Fruit fly (Drosophila melanogaster) whole organism, embryonic: Measurements from ENCODE around the gene Nse4.
A peak's percentile ranks its signal among the peaks of the same experiment; 100 is the strongest.

Source experiments
- Bdp1 ChIP-seq: fragments of 200-800 bp; sonication (Bioruptor generic); optimal IDR thresholded peaks from 3 replicates; lab custom pipeline; 2016; ENCODE audit warnings: missing biosample characterization, missing genetic modification characterization
- Bgb ChIP-seq: fragments of 200-800 bp; sonication (Bioruptor generic); IDR thresholded peaks from 2 replicates; pipeline ENCODE4 v1.3.6; 2022; ENCODE audit warnings: missing biosample characterization, missing genetic modification characterization; ENCODE audit not compliant: partially characterized antibody
- CG10267 ChIP-seq: fragments of 200-800 bp; sonication (Bioruptor generic); optimal IDR thresholded peaks from 2 replicates; lab custom pipeline; 2018; ENCODE audit warnings: missing biosample characterization, mild to moderate bottlenecking, missing genetic modification characterization, moderate library complexity
- CG13123 ChIP-seq: fragments of 200-800 bp; sonication (Bioruptor generic); optimal IDR thresholded peaks from 2 replicates; lab custom pipeline; 2016; ENCODE audit warnings: missing biosample characterization, missing genetic modification characterization
- CG13424 ChIP-seq: fragments of 200-800 bp; sonication (Bioruptor generic); optimal IDR thresholded peaks from 2 replicates; lab custom pipeline; 2019; ENCODE audit warnings: missing biosample characterization, mild to moderate bottlenecking, missing genetic modification characterization, moderate library complexity
- CG13775 ChIP-seq: fragments of 200-800 bp; sonication (Bioruptor generic); optimal IDR thresholded peaks from 3 replicates; lab custom pipeline; 2017; ENCODE audit warnings: missing biosample characterization, mild to moderate bottlenecking, missing genetic modification characterization
- CG14014 ChIP-seq: fragments of 200-800 bp; sonication (Bioruptor generic); IDR thresholded peaks from 2 replicates; pipeline ENCODE4 v1.3.6; 2022; ENCODE audit warnings: missing biosample characterization, missing genetic modification characterization
- CG1529 ChIP-seq: fragments of 200-800 bp; sonication (Bioruptor generic); optimal IDR thresholded peaks from 3 replicates; lab custom pipeline; 2018; ENCODE audit warnings: missing biosample characterization, missing genetic modification characterization
- CG1602 ChIP-seq: fragments of 200-800 bp; sonication (Bioruptor generic); optimal IDR thresholded peaks from 3 replicates; lab custom pipeline; 2016; ENCODE audit warnings: missing biosample characterization, missing genetic modification characterization
- CG17328 ChIP-seq: fragments of 200-800 bp; sonication (Bioruptor generic); IDR thresholded peaks from 2 replicates; pipeline ENCODE4 v1.3.6; 2022; ENCODE audit warnings: missing biosample characterization, missing genetic modification characterization
- CG18619 ChIP-seq: fragments of 200-800 bp; sonication (Bioruptor generic); optimal IDR thresholded peaks from 3 replicates; lab custom pipeline; 2017; ENCODE audit warnings: missing biosample characterization, mild to moderate bottlenecking, missing genetic modification characterization
- CG2199 ChIP-seq: fragments of 200-800 bp; sonication (Bioruptor generic); IDR thresholded peaks from 3 replicates; pipeline ENCODE4 v1.3.6; 2022; ENCODE audit warnings: missing biosample characterization, missing genetic modification characterization
- CG32772 ChIP-seq: fragments of 200-800 bp; sonication (Bioruptor generic); IDR thresholded peaks from 2 replicates; pipeline ENCODE4 v1.3.6; 2022; ENCODE audit warnings: missing biosample characterization, missing genetic modification characterization
- CG34224 ChIP-seq: fragments of 200-800 bp; sonication (Bioruptor generic); IDR thresholded peaks from 3 replicates; pipeline ENCODE4 v1.3.6; 2022; ENCODE audit warnings: missing biosample characterization, missing genetic modification characterization; ENCODE audit not compliant: partially characterized antibody
- CG34376 ChIP-seq: fragments of 200-800 bp; sonication (Bioruptor generic); optimal IDR thresholded peaks from 2 replicates; lab custom pipeline; 2018; ENCODE audit warnings: missing biosample characterization, mild to moderate bottlenecking, missing genetic modification characterization
- CG3726 ChIP-seq: fragments of 200-800 bp; sonication (Bioruptor generic); IDR thresholded peaks from 3 replicates; pipeline ENCODE4, ENCODE4 v1.3.6; 2022; ENCODE audit warnings: missing biosample characterization, missing genetic modification characterization
- CG3995 ChIP-seq: fragments of 200-800 bp; sonication (Bioruptor generic); optimal IDR thresholded peaks from 3 replicates; lab custom pipeline; 2016; ENCODE audit warnings: missing biosample characterization, missing genetic modification characterization
- CG4328 ChIP-seq: fragments of 200-800 bp; sonication (Bioruptor generic); optimal IDR thresholded peaks from 3 replicates; lab custom pipeline; 2017; ENCODE audit warnings: missing biosample characterization, missing genetic modification reagents, missing genetic modification characterization
- CG6254 ChIP-seq: fragments of 200-800 bp; sonication (Bioruptor generic); optimal IDR thresholded peaks from 3 replicates; lab custom pipeline; 2017; ENCODE audit warnings: mild to moderate bottlenecking, missing biosample characterization, missing genetic modification reagents, missing genetic modification characterization
- CG6854 ChIP-seq: fragments of 200-800 bp; sonication (Bioruptor generic); optimal IDR thresholded peaks from 3 replicates; lab custom pipeline; 2017; ENCODE audit warnings: missing biosample characterization, mild to moderate bottlenecking, missing genetic modification characterization
- CG7271 ChIP-seq: fragments of 200-800 bp; sonication (Bioruptor generic); optimal IDR thresholded peaks from 2 replicates; lab custom pipeline; 2018; ENCODE audit warnings: missing biosample characterization, mild to moderate bottlenecking, missing genetic modification characterization, moderate library complexity
- Dll ChIP-seq: fragments of 200-800 bp; sonication (Bioruptor generic); IDR thresholded peaks from 4 replicates; pipeline ENCODE4 v1.3.6; 2022; ENCODE audit warnings: missing biosample characterization, missing genetic modification characterization; ENCODE audit not compliant: partially characterized antibody
- Fer3 ChIP-seq: fragments of 200-800 bp; sonication (Bioruptor generic); optimal IDR thresholded peaks from 2 replicates; lab custom pipeline; 2018; ENCODE audit warnings: missing biosample characterization, mild to moderate bottlenecking, missing genetic modification characterization, moderate library complexity
- H2.0 ChIP-seq: fragments of 200-800 bp; sonication (Bioruptor generic); IDR thresholded peaks from 2 replicates; pipeline ENCODE4 v1.3.6; 2022; ENCODE audit warnings: missing biosample characterization, missing genetic modification characterization
- HmgZ ChIP-seq: fragments of 200-800 bp; sonication (Bioruptor generic); optimal IDR thresholded peaks from 2 replicates; lab custom pipeline; 2018; ENCODE audit warnings: missing biosample characterization, mild to moderate bottlenecking, missing genetic modification characterization
- Hr51 ChIP-seq, 2 experiments: fragments of 200-800 bp; sonication (Bioruptor generic); optimal IDR thresholded peaks; 2 replicates in 1 of 2; 3 replicates in 1 of 2; lab custom pipeline; 2016 to 2018; ENCODE audit warnings: missing biosample characterization in 2 of 2, missing genetic modification characterization in 2 of 2, mild to moderate bottlenecking in 1 of 2, moderate library complexity in 1 of 2
- Lim3 ChIP-seq: fragments of 200-800 bp; sonication (Bioruptor generic); IDR thresholded peaks from 2 replicates; pipeline ENCODE4 v1.3.6; 2022; ENCODE audit warnings: missing biosample characterization, missing genetic modification characterization
- Lpt ChIP-seq: fragments of >200 bp; optimal IDR thresholded peaks from 2 replicates; lab custom pipeline; 2018; ENCODE audit warnings: missing biosample characterization, missing genetic modification characterization
- Nf-YA ChIP-seq: fragments of 200-800 bp; sonication (Bioruptor generic); IDR thresholded peaks from 2 replicates; pipeline ENCODE4 v1.3.6; 2022; ENCODE audit warnings: missing biosample characterization, missing genetic modification characterization
- NfI ChIP-seq: fragments of 200-800 bp; sonication (Bioruptor generic); optimal IDR thresholded peaks from 3 replicates; lab custom pipeline; 2018; ENCODE audit warnings: missing biosample characterization, mild to moderate bottlenecking, missing genetic modification characterization, moderate library complexity
- Rx ChIP-seq: fragments of 200-800 bp; sonication (Bioruptor generic); IDR thresholded peaks from 2 replicates; pipeline ENCODE4 v1.3.6; 2022; ENCODE audit warnings: missing biosample characterization, missing genetic modification characterization
- Stat92E ChIP-seq, 3 experiments: fragments of >200 bp in 2 of 3; fragments of 200-800 bp in 1 of 3; sonication (Bioruptor generic) in 1 of 3; optimal IDR thresholded peaks; 2 replicates each; lab custom pipeline; 2017 to 2019; ENCODE audit warnings: missing biosample characterization in 3 of 3, missing genetic modification characterization in 3 of 3, mild to moderate bottlenecking in 1 of 3, moderate library complexity in 1 of 3
- Xrp1 ChIP-seq: fragments of 200-800 bp; sonication (Bioruptor generic); IDR thresholded peaks from 2 replicates; pipeline ENCODE4 v1.3.6; 2022; ENCODE audit warnings: missing biosample characterization, missing genetic modification characterization
- amos ChIP-seq: fragments of 200-800 bp; sonication (Bioruptor generic); IDR thresholded peaks from 2 replicates; pipeline ENCODE4 v1.3.6; 2022; ENCODE audit warnings: missing biosample characterization, missing genetic modification characterization; ENCODE audit not compliant: partially characterized antibody
- aop ChIP-seq: fragments of 200-800 bp; sonication (Bioruptor generic); IDR thresholded peaks from 2 replicates; pipeline ENCODE4 v1.3.6; 2022; ENCODE audit warnings: missing biosample characterization, missing genetic modification characterization
- ftz-f1 ChIP-seq: fragments of 200-800 bp; sonication (Bioruptor generic); optimal IDR thresholded peaks from 2 replicates; lab custom pipeline; 2016; ENCODE audit warnings: missing biosample characterization, missing genetic modification characterization
- fu2 ChIP-seq: fragments of 200-800 bp; sonication (Bioruptor generic); optimal IDR thresholded peaks from 2 replicates; lab custom pipeline; 2016; ENCODE audit warnings: missing biosample characterization, missing genetic modification characterization
- gem ChIP-seq: fragments of 200-800 bp; sonication (Bioruptor generic); optimal IDR thresholded peaks from 2 replicates; lab custom pipeline; 2019; ENCODE audit warnings: missing biosample characterization, mild to moderate bottlenecking, missing genetic modification characterization, moderate library complexity
- jigr1 ChIP-seq: fragments of 200-800 bp; sonication (Bioruptor generic); IDR thresholded peaks from 3 replicates; pipeline ENCODE4 v1.3.6; 2022; ENCODE audit warnings: missing biosample characterization, missing genetic modification characterization
- kay ChIP-seq: fragments of 200-800 bp; sonication (Bioruptor generic); optimal IDR thresholded peaks from 2 replicates; lab custom pipeline; 2016; ENCODE audit warnings: missing biosample characterization, missing genetic modification characterization
- lab ChIP-seq: fragments of 200-800 bp; sonication (Bioruptor generic); optimal IDR thresholded peaks from 3 replicates; lab custom pipeline; 2017; ENCODE audit warnings: missing biosample characterization, missing genetic modification characterization, mild to moderate bottlenecking, moderate library complexity, missing genetic modification reagents
- lbe ChIP-seq: fragments of 200-800 bp; sonication (Bioruptor generic); optimal IDR thresholded peaks from 2 replicates; lab custom pipeline; 2016; ENCODE audit warnings: missing biosample characterization, mild to moderate bottlenecking, missing genetic modification characterization
- org-1 ChIP-seq: fragments of 200-800 bp; sonication (Bioruptor generic); optimal IDR thresholded peaks from 2 replicates; lab custom pipeline; 2017; ENCODE audit warnings: missing biosample characterization, missing genetic modification characterization
- peb ChIP-seq: fragments of 200-800 bp; sonication (Bioruptor generic); IDR thresholded peaks from 2 replicates; pipeline ENCODE4 v1.3.6; 2022; ENCODE audit warnings: missing biosample characterization, missing genetic modification characterization
- pfk ChIP-seq: fragments of 200-800 bp; sonication (Bioruptor generic); optimal IDR thresholded peaks from 2 replicates; lab custom pipeline; 2018; ENCODE audit warnings: missing biosample characterization, mild to moderate bottlenecking, missing genetic modification characterization, moderate library complexity
- repo ChIP-seq: fragments of 200-800 bp; sonication (Bioruptor generic); optimal IDR thresholded peaks from 2 replicates; lab custom pipeline; 2016; ENCODE audit warnings: missing biosample characterization, missing genetic modification characterization
- slou ChIP-seq: fragments of 200-800 bp; sonication (Bioruptor generic); optimal IDR thresholded peaks from 3 replicates; lab custom pipeline; 2016; ENCODE audit warnings: missing biosample characterization, missing genetic modification characterization
- stwl ChIP-seq: fragments of 200-800 bp; sonication (Bioruptor generic); optimal IDR thresholded peaks from 3 replicates; lab custom pipeline; 2018; ENCODE audit warnings: missing biosample characterization, mild to moderate bottlenecking, missing genetic modification characterization, moderate library complexity
- vfl ChIP-seq: fragments of 200-800 bp; sonication (Bioruptor generic); optimal IDR thresholded peaks from 2 replicates; lab custom pipeline; 2016; ENCODE audit warnings: missing biosample characterization, missing genetic modification characterization
- yki ChIP-seq: fragments of >200 bp; optimal IDR thresholded peaks from 3 replicates; lab custom pipeline; 2018

The Nse4 gene

DNA sequence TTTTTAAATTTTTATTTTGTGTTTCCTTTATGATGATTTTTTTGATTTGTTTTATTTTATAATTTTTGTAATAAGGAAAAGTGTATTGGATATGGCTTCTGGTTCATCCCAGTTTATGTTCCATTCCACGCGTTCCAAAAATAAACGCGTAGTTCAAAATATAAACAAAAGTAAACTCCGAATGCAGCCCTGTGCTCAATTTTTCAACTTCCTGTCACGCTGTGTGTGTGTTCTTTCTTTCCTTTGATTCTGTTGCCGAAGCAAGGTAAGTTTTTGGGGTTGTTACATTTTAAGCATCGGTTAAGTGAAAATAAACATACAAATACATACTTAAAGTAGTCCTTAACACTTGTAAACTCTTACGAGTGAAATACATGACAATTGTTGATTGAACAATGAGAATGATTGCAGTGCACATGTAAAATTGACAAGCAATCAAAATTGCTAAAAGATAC, 31.1 kb upstream of the Nse4 start, which contains the start of the genes Ip259 and RpS27A (continued):
- peak; percentile 93 for TF ChIP-seq NfI (GFP tag; lab: Kevin White, UChicago)
- TF ChIP-seq gem (tag; lab: Kevin White, UChicago): no peak
- no peak for TF ChIP-seq CG3726 (GFP tag; lab: Robert Waterston, UW)
- TF ChIP-seq Dll (GFP tag; lab: Robert Waterston, UW): no peak
- peak; percentile 67 for TF ChIP-seq Nf-YA (GFP tag; lab: Robert Waterston, UW)
- peak; percentile 82 for TF ChIP-seq CG7271 (tag; lab: Kevin White, UChicago)
- TF ChIP-seq CG32772 (GFP tag; lab: Robert Waterston, UW): no peak; the same call in 1 of the 2 replicates
- peak; percentile 65; the same call in 1 of the 2 replicates for TF ChIP-seq CG14014
- no peak for TF ChIP-seq jigr1 (GFP tag; lab: Robert Waterston, UW)
- peak; percentile 16; the same call in 1 of the 2 replicates for TF ChIP-seq Bgb
- no peak for TF ChIP-seq ftz-f1
- peak; percentile 40 for TF ChIP-seq org-1 (GFP tag; lab: Kevin White, UChicago)
- TF ChIP-seq HmgZ: peak; percentile 71
- TF ChIP-seq Xrp1 (GFP tag; lab: Robert Waterston, UW): no peak
- peak; percentile 18 for TF ChIP-seq CG6254 (GFP tag; lab: Kevin White, UChicago)
- TF ChIP-seq CG17328 (GFP tag; lab: Robert Waterston, UW): peak; percentile 87
- no peak for TF ChIP-seq aop
- TF ChIP-seq CG13123 (GFP tag; lab: Kevin White, UChicago): peak; percentile 30
- peak; percentile 39 for TF ChIP-seq repo (GFP tag; lab: Kevin White, UChicago)
- no peak; the same call in 1 of the 2 replicates for TF ChIP-seq peb (GFP tag; lab: Robert Waterston, UW)
- TF ChIP-seq CG34376 (GFP tag; lab: Kevin White, UChicago): peak; percentile 90
- no peak for TF ChIP-seq CG2199
- peak; percentile 73 for TF ChIP-seq CG4328 (GFP tag; lab: Kevin White, UChicago)
- TF ChIP-seq Stat92E (GFP tag; optimal IDR thresholded peaks at IDR 0.05; lab: Kevin White, UChicago): peak in 1 of 3 experiments; percentile 65
- no peak for TF ChIP-seq kay (GFP tag; lab: Kevin White, UChicago)
- TF ChIP-seq CG3995 (GFP tag; lab: Kevin White, UChicago): peak; percentile 60
- TF ChIP-seq CG1602 (GFP tag; lab: Kevin White, UChicago): peak; percentile 24
- TF ChIP-seq Fer3 (tag; lab: Kevin White, UChicago): peak; percentile 85
- peak; percentile 77 for TF ChIP-seq slou
- TF ChIP-seq CG10267 (tag; lab: Kevin White, UChicago): peak; percentile 60
- TF ChIP-seq H2.0 (GFP tag; lab: Robert Waterston, UW): peak; percentile 71
- TF ChIP-seq Lpt (GFP tag; lab: Kevin White, UChicago): no peak
- peak; percentile 34 for TF ChIP-seq vfl (GFP tag; lab: Kevin White, UChicago)
- TF ChIP-seq lbe: peak; percentile 61
- TF ChIP-seq yki (lab: Kevin White, UChicago): no peak
- TF ChIP-seq CG6854 (GFP tag; lab: Kevin White, UChicago): peak; percentile 71
- TF ChIP-seq lab (GFP tag; lab: Kevin White, UChicago): no peak
- TF ChIP-seq fu2 (GFP tag; lab: Kevin White, UChicago): peak; percentile 69
- TF ChIP-seq pfk (GFP tag; lab: Kevin White, UChicago): peak; percentile 96
- TF ChIP-seq amos (GFP tag; lab: Robert Waterston, UW): peak; percentile 38; the same call in 1 of the 2 replicates
- TF ChIP-seq Hr51 (GFP tag; optimal IDR thresholded peaks at IDR 0.05; lab: Kevin White, UChicago): peak in 1 of 2 experiments; percentile 38
- no peak; the same call in 2 of the 3 replicates for TF ChIP-seq CG34224
- TF ChIP-seq CG18619: peak; percentile 84
- TF ChIP-seq Rx (GFP tag; lab: Robert Waterston, UW): no peak; the same call in 1 of the 2 replicates
- no peak for TF ChIP-seq Bdp1 (GFP tag; lab: Kevin White, UChicago)
- TF ChIP-seq Lim3 (GFP tag; lab: Robert Waterston, UW): no peak
- peak; percentile 30 for TF ChIP-seq stwl (tag; lab: Kevin White, UChicago)
- TF ChIP-seq CG13424 (tag; lab: Kevin White, UChicago): peak; percentile 45
- peak; percentile 55 for TF ChIP-seq CG1529 (GFP tag; lab: Kevin White, UChicago)
- TF ChIP-seq CG13775 (GFP tag; lab: Kevin White, UChicago): peak; percentile 87
